Worm (Caenorhabditis elegans): Measurements from ENCODE around the gene R08D7.5.

DNA sequence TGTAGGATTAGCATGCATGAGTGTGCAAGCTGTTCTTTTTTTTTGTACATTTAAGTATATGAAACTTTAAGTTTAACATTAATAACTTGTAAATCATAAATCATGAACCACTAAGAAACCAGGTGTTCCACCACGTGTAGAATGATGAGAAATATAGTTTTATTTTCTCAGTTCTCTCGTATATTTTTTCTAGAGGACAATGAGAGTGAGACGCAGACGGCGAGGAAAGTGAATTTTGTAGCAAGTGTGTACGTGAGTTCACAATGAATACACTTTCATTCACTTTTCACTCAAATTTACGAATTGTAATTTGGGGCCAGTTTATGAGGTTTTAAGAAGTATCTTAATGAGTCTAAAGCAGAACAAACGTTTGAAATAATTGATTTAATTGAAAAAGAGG lies 47.4 kb upstream of the R08D7.5 start:
- TF ChIP-seq unc-130 (tag; optimal IDR thresholded peaks at IDR 0.05) (no peak), mdl-1 (tag; optimal IDR thresholded peaks at IDR 0.05) (no peak)
